Worm (Caenorhabditis elegans) whole organism, L3 larva: Measurements from ENCODE around the gene lido-14.

Experiments used
- R02D3.7 ChIP-seq: fragments of 150-350 bp; optimal IDR thresholded peaks from 2 replicates; lab custom pipeline; 2014; ENCODE audit warnings: missing biosample characterization, missing genetic modification characterization
- ama-1 ChIP-seq: fragments of 150-350 bp; optimal IDR thresholded peaks from 2 replicates; lab custom pipeline; 2018
- ceh-16 ChIP-seq: sonication (generic microtip); optimal IDR thresholded peaks from 2 replicates; lab custom pipeline; 2017; ENCODE audit warnings: missing biosample characterization, missing genetic modification characterization
- ceh-28 ChIP-seq: fragments of 150-350 bp; optimal IDR thresholded peaks from 2 replicates; lab custom pipeline; 2014; ENCODE audit warnings: missing biosample characterization, missing genetic modification reagents, missing genetic modification characterization
- ceh-82 ChIP-seq: fragments of 150-350 bp; optimal IDR thresholded peaks from 2 replicates; lab custom pipeline; 2014; ENCODE audit warnings: missing biosample characterization, missing genetic modification characterization
- ceh-9 ChIP-seq: sonication (generic microtip); optimal IDR thresholded peaks from 2 replicates; lab custom pipeline; 2018; ENCODE audit warnings: missing biosample characterization, missing genetic modification characterization
- daf-12 ChIP-seq: fragments of 150-350 bp; optimal IDR thresholded peaks from 2 replicates; lab custom pipeline; 2014; ENCODE audit warnings: missing biosample characterization, missing genetic modification reagents, missing genetic modification characterization
- egl-27 ChIP-seq: sonication (generic microtip); optimal IDR thresholded peaks from 4 replicates; lab custom pipeline; 2017; ENCODE audit warnings: missing biosample characterization, missing genetic modification reagents, missing genetic modification characterization
- egl-5 ChIP-seq: fragments of 150-350 bp; optimal IDR thresholded peaks from 2 replicates; lab custom pipeline; 2017; ENCODE audit warnings: missing biosample characterization, missing genetic modification reagents, missing genetic modification characterization, inconsistent platforms
- elt-2 ChIP-seq: sonication (generic microtip); optimal IDR thresholded peaks from 2 replicates; lab custom pipeline; 2016; ENCODE audit warnings: missing genetic modification reagents, mild to moderate bottlenecking, missing genetic modification characterization, missing compliant biosample characterization
- elt-3 ChIP-seq, 3 experiments: fragments of 150-350 bp in 1 of 3; sonication (generic microtip) in 2 of 3; optimal IDR thresholded peaks; 2 replicates in 2 of 3; 4 replicates in 1 of 3; lab custom pipeline; 2014 to 2017; ENCODE audit warnings: missing biosample characterization in 3 of 3, missing genetic modification characterization in 3 of 3
- fkh-10 ChIP-seq: sonication (generic microtip); optimal IDR thresholded peaks from 2 replicates; lab custom pipeline; 2017; ENCODE audit warnings: missing biosample characterization, missing genetic modification reagents, missing genetic modification characterization
- fkh-2 ChIP-seq: fragments of 150-350 bp; optimal IDR thresholded peaks from 2 replicates; lab custom pipeline; 2014; ENCODE audit warnings: missing biosample characterization, missing genetic modification reagents, missing genetic modification characterization
- fos-1 ChIP-seq: fragments of 150-350 bp; optimal IDR thresholded peaks from 2 replicates; lab custom pipeline; 2014; ENCODE audit warnings: missing biosample characterization, missing genetic modification characterization
- hmg-11 ChIP-seq: sonication (generic microtip); optimal IDR thresholded peaks from 2 replicates; lab custom pipeline; 2016; ENCODE audit warnings: missing genetic modification characterization, missing compliant biosample characterization
- lin-39 ChIP-seq: fragments of 150-350 bp; optimal IDR thresholded peaks from 2 replicates; lab custom pipeline; 2018; ENCODE audit warnings: missing biosample characterization, missing genetic modification reagents, missing genetic modification characterization
- lsy-12 ChIP-seq: sonication (generic microtip); optimal IDR thresholded peaks from 2 replicates; lab custom pipeline; 2016; ENCODE audit warnings: mild to moderate bottlenecking, missing genetic modification characterization, missing compliant biosample characterization
- mml-1 ChIP-seq: fragments of 150-350 bp; sonication (generic microtip); optimal IDR thresholded peaks from 3 replicates; lab custom pipeline; 2014; ENCODE audit warnings: missing biosample characterization, missing genetic modification characterization
- nfya-1 ChIP-seq: sonication (generic microtip); optimal IDR thresholded peaks from 2 replicates; lab custom pipeline; 2017; ENCODE audit warnings: missing genetic modification characterization, mild to moderate bottlenecking, missing compliant biosample characterization, antibody characterized with exemption, moderate library complexity; ENCODE audit not compliant: insufficient read depth
- nhr-11 ChIP-seq: fragments of 150-350 bp; optimal IDR thresholded peaks from 2 replicates; lab custom pipeline; 2014; ENCODE audit warnings: missing biosample characterization, missing genetic modification characterization
- nhr-12 ChIP-seq: fragments of 150-350 bp; optimal IDR thresholded peaks from 2 replicates; lab custom pipeline; 2014; ENCODE audit warnings: missing biosample characterization, missing genetic modification characterization
- nhr-23 ChIP-seq: fragments of 150-350 bp; optimal IDR thresholded peaks from 2 replicates; lab custom pipeline; 2014; ENCODE audit warnings: missing biosample characterization, missing genetic modification reagents, missing genetic modification characterization
- nhr-237 ChIP-seq: fragments of 150-350 bp; optimal IDR thresholded peaks from 2 replicates; lab custom pipeline; 2014; ENCODE audit warnings: missing biosample characterization, missing genetic modification characterization
- nhr-28 ChIP-seq: fragments of 150-350 bp; optimal IDR thresholded peaks from 2 replicates; lab custom pipeline; 2014; ENCODE audit warnings: missing biosample characterization, missing genetic modification characterization
- nhr-43 ChIP-seq: sonication (generic microtip); optimal IDR thresholded peaks from 2 replicates; lab custom pipeline; 2016; ENCODE audit warnings: mild to moderate bottlenecking, missing genetic modification characterization, missing compliant biosample characterization; ENCODE audit not compliant: poor library complexity, severe bottlenecking
- nhr-67 ChIP-seq: fragments of 150-350 bp; optimal IDR thresholded peaks from 2 replicates; lab custom pipeline; 2014; ENCODE audit warnings: missing biosample characterization, missing genetic modification characterization
- nhr-76 ChIP-seq: fragments of 150-350 bp; sonication (generic microtip); optimal IDR thresholded peaks from 5 replicates; lab custom pipeline; 2014; ENCODE audit warnings: missing biosample characterization, missing genetic modification characterization
- nhr-77 ChIP-seq: fragments of 150-350 bp; optimal IDR thresholded peaks from 2 replicates; lab custom pipeline; 2014; ENCODE audit warnings: missing biosample characterization, missing genetic modification characterization
- pha-4 ChIP-seq: fragments of 150-350 bp; optimal IDR thresholded peaks from 2 replicates; lab custom pipeline; 2014; ENCODE audit warnings: missing biosample characterization, missing genetic modification reagents, missing genetic modification characterization
- pqm-1 ChIP-seq: fragments of 150-350 bp; optimal IDR thresholded peaks from 2 replicates; lab custom pipeline; 2017; ENCODE audit warnings: missing biosample characterization, missing genetic modification characterization, inconsistent platforms
- skn-1 ChIP-seq: fragments of 150-350 bp; optimal IDR thresholded peaks from 2 replicates; lab custom pipeline; 2014; ENCODE audit warnings: missing biosample characterization, missing genetic modification characterization
- snpc-4 ChIP-seq: fragments of 150-350 bp; optimal IDR thresholded peaks from 2 replicates; lab custom pipeline; 2014; ENCODE audit warnings: missing biosample characterization, missing genetic modification characterization
- unc-39 ChIP-seq: sonication (generic microtip); optimal IDR thresholded peaks from 4 replicates; lab custom pipeline; 2017; ENCODE audit warnings: missing biosample characterization, missing genetic modification characterization
- unc-62 ChIP-seq: fragments of 150-350 bp; sonication (generic microtip); optimal IDR thresholded peaks from 4 replicates; lab custom pipeline; 2014; ENCODE audit warnings: missing biosample characterization, missing genetic modification reagents, missing genetic modification characterization
- zag-1 ChIP-seq: fragments of 150-350 bp; optimal IDR thresholded peaks from 2 replicates; lab custom pipeline; 2014; ENCODE audit warnings: missing biosample characterization, missing genetic modification characterization
- ztf-11 ChIP-seq: fragments of 150-350 bp; optimal IDR thresholded peaks from 2 replicates; lab custom pipeline; 2014; ENCODE audit warnings: missing biosample characterization, missing genetic modification characterization
- ztf-4 ChIP-seq: fragments of 150-350 bp; optimal IDR thresholded peaks from 2 replicates; lab custom pipeline; 2014; ENCODE audit warnings: missing biosample characterization, missing genetic modification characterization

The lido-14 gene

ce11 chrII:3381510-3381909 is 22.6 kb downstream of the lido-14 start, which contains the start of gene T06D4.1:
Gene T06D4.1 (plus strand): TSS chrII:3381830.
- TF ChIP-seq ceh-28: no peak
- TF ChIP-seq nfya-1 (tag; lab: Kevin White, UChicago): no peak
- no peak for TF ChIP-seq R02D3.7
- no peak for TF ChIP-seq nhr-237 (tag; lab: Kevin White, UChicago)
- TF ChIP-seq egl-27 (tag; lab: Kevin White, UChicago): no peak
- no peak for TF ChIP-seq elt-2 (tag; lab: Kevin White, UChicago)
- no peak for TF ChIP-seq zag-1 (tag; lab: Kevin White, UChicago)
- no peak for TF ChIP-seq nhr-28 (tag; lab: Kevin White, UChicago)
- TF ChIP-seq skn-1: no peak
- TF ChIP-seq lin-39 (tag; lab: Kevin White, UChicago): no peak
- TF ChIP-seq ama-1 (lab: Kevin White, UChicago): no peak
- no peak for TF ChIP-seq nhr-43

ce11 chrII:3383116-3383515 is 24.2 kb downstream of the lido-14 start:
- TF ChIP-seq mml-1: no peak
- TF ChIP-seq nhr-23 (tag; lab: Kevin White, UChicago): no peak
- no peak for TF ChIP-seq skn-1
- TF ChIP-seq hmg-11 (tag; lab: Kevin White, UChicago): no peak
- TF ChIP-seq daf-12 (tag; lab: Kevin White, UChicago): no peak
- no peak for TF ChIP-seq fkh-2 (tag; lab: Kevin White, UChicago)
- no peak for TF ChIP-seq snpc-4
- no peak for TF ChIP-seq pqm-1 (tag; lab: Kevin White, UChicago)
- TF ChIP-seq nhr-12: no peak
- TF ChIP-seq lsy-12 (tag; lab: Kevin White, UChicago): no peak
- TF ChIP-seq elt-2 (tag; lab: Kevin White, UChicago): no peak
- TF ChIP-seq R02D3.7: no peak
- no peak for TF ChIP-seq lin-39 (tag; lab: Kevin White, UChicago)
- TF ChIP-seq elt-3 (tag; optimal IDR thresholded peaks at IDR 0.05; lab: Kevin White, UChicago): no peak
- no peak for TF ChIP-seq nhr-77 (tag; lab: Kevin White, UChicago)
- TF ChIP-seq fkh-10 (GFP tag; lab: Kevin White, UChicago): no peak
- no peak for TF ChIP-seq nhr-67 (tag; lab: Kevin White, UChicago)
- no peak for TF ChIP-seq egl-27 (tag; lab: Kevin White, UChicago)
- TF ChIP-seq nhr-76 (tag; lab: Kevin White, UChicago): no peak
- no peak for TF ChIP-seq pha-4 (tag; lab: Kevin White, UChicago)

- no peak for TF ChIP-seq nhr-76 (tag; lab: Kevin White, UChicago)
- no peak for TF ChIP-seq ztf-4
- no peak for TF ChIP-seq ceh-9 (tag; lab: Kevin White, UChicago)
- TF ChIP-seq ztf-11 (tag; lab: Kevin White, UChicago): no peak
- TF ChIP-seq nhr-43: no peak
- TF ChIP-seq ceh-82: no peak
- TF ChIP-seq egl-5 (tag; lab: Kevin White, UChicago): no peak
- TF ChIP-seq nhr-23 (tag; lab: Kevin White, UChicago): no peak
- TF ChIP-seq fkh-10 (GFP tag; lab: Kevin White, UChicago): no peak
- TF ChIP-seq snpc-4: no peak
- no peak for TF ChIP-seq nhr-77 (tag; lab: Kevin White, UChicago)
- no peak for TF ChIP-seq nhr-11
- TF ChIP-seq R02D3.7: no peak
- no peak for TF ChIP-seq unc-39 (tag; lab: Kevin White, UChicago)
- no peak for TF ChIP-seq unc-62 (GFP tag; lab: Kevin White, UChicago)
- TF ChIP-seq ama-1 (lab: Kevin White, UChicago): no peak
- TF ChIP-seq skn-1: no peak
- TF ChIP-seq ceh-28: no peak
These were observed 26.8 kb downstream of the lido-14 start, which contains the start of gene T06D4.2 for ce11 chrII:3385736-3386135. Gene T06D4.2 (minus strand): TSS chrII:3385905.

- no peak for TF ChIP-seq fos-1
- TF ChIP-seq nhr-76 (tag; lab: Kevin White, UChicago): no peak
- no peak for TF ChIP-seq ceh-16 (tag; lab: Kevin White, UChicago)
- no peak for TF ChIP-seq ama-1 (lab: Kevin White, UChicago)
These were observed 28.6 kb downstream of the lido-14 start, which contains the start of gene T06D4.6 for ce11 chrII:3387503-3387902. Gene T06D4.6 (minus strand): TSS chrII:3387603.
